Worm (Caenorhabditis elegans): ENCODE measurements around the gene C37C3.1.

- TF ChIP-seq tab-1 (GFP tag; IDR thresholded peaks at IDR 0.05), result no peak
- TF ChIP-seq ztf-23 (GFP tag; IDR thresholded peaks at IDR 0.05), result no peak
- TF ChIP-seq ref-1 (GFP tag; conservative IDR thresholded peaks at IDR 0.05), result no peak
- no peak for TF ChIP-seq med-1 (GFP tag; optimal IDR thresholded peaks at IDR 0.05; ENCODE audit: insufficient read depth)
- TF ChIP-seq flt-1 (GFP tag; IDR thresholded peaks at IDR 0.05), result no peak
- TF ChIP-seq klf-2 (GFP tag; conservative IDR thresholded peaks at IDR 0.05), result no peak
- TF ChIP-seq ztf-29 (GFP tag; IDR thresholded peaks at IDR 0.05), result no peak
These were observed 6.9 kb downstream of the C37C3.1 start, which contains the start of gene C37C3.11 for ce11 chrV:7864663-7865062.

All from whole organism, midembryonic.